Worm (Caenorhabditis elegans): ENCODE data around the gene C40H1.3.

ce11 chrIII:9315180-9315579, 14.0 kb downstream of the C40H1.3 start:
- TF ChIP-seq lin-38 (GFP tag; IDR thresholded peaks at IDR 0.05), result no peak
- no peak for TF ChIP-seq lin-15B (tag; optimal IDR thresholded peaks at IDR 0.05)
